Fruit fly (Drosophila melanogaster): ENCODE measurements around the gene MED17.
A peak's percentile ranks its signal among the peaks of the same experiment; 100 is the strongest.

Gene MED17

DNA sequence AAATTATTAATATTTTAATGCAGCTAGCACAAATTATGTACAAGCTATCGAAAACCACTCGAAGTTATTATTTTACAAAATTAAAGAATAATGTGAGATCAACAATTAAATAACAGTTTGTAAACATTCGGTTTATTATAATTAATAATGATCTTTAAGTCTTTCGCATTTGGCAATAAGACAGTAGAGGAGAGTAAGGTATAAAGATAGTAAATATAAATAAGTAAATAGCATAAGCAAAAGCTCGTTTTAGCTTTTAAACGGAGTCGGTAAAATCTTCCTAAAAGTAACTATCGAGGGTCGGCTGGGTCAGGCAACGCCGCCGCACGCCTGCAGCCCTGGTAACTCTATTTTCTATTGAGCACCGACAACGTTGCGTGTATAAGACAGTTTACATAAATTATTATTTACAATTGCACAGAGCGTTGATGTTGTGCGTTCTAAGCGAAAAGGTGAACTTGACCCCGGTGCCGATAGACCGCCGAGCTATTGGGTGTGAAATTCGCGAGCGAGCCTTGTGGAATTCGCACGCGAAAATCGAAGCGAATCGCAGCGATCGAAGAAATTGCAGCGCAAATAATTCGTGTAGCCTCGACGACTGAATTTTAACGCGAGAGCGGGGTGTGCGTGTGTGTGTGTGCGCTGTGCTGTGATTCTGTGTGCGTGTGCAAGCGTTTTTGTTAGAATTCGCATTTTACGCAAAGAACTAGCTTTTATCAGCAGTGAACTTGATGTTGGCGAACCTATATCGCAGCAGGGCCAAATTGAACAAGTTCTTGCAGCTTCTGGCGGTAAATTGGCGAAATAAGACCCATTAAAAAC, 21.2 kb upstream of the MED17 start, which contains the start of gene wrd (continued):
- peak; percentile 49 for TF ChIP-seq CG11504 (tag; optimal IDR thresholded peaks at IDR 0.05)
- TF ChIP-seq CoRest (tag; optimal IDR thresholded peaks at IDR 0.05) = peak; percentile 54
- TF ChIP-seq Gug (GFP tag; IDR thresholded peaks at IDR 0.05) = peak; percentile 51; the same call in 1 of the 4 replicates
- TF ChIP-seq CG7271 (tag; optimal IDR thresholded peaks at IDR 0.05) = no peak
- TF ChIP-seq CG2712 (tag; optimal IDR thresholded peaks at IDR 0.05) = peak; percentile 27
- peak in 1 of 3 experiments; percentile 39 for TF ChIP-seq lola (GFP tag; optimal IDR thresholded peaks at IDR 0.05)
- no peak for TF ChIP-seq CG7786 (GFP tag; optimal IDR thresholded peaks at IDR 0.05)
- TF ChIP-seq sim (GFP tag; IDR thresholded peaks at IDR 0.05) = no peak
- peak; percentile 13 for TF ChIP-seq Fer1 (GFP tag; optimal IDR thresholded peaks at IDR 0.05)
- TF ChIP-seq CG12391 (tag; optimal IDR thresholded peaks at IDR 0.05) = peak; percentile 3
- TF ChIP-seq CG33557 (GFP tag; optimal IDR thresholded peaks at IDR 0.05) = no peak
- peak; percentile 18 for TF ChIP-seq lilli (GFP tag; optimal IDR thresholded peaks at IDR 0.05)
- TF ChIP-seq tup (GFP tag; optimal IDR thresholded peaks at IDR 0.05) = no peak
- no peak for TF ChIP-seq CG17912 (GFP tag; optimal IDR thresholded peaks at IDR 0.05)
- TF ChIP-seq CG18262 (tag; optimal IDR thresholded peaks at IDR 0.05) = peak; percentile 63
- TF ChIP-seq Eip74EF (GFP tag; optimal IDR thresholded peaks at IDR 0.05) = no peak
- TF ChIP-seq ac (GFP tag; optimal IDR thresholded peaks at IDR 0.05) = no peak
- TF ChIP-seq CG4424 (GFP tag; optimal IDR thresholded peaks at IDR 0.05) = peak; percentile 2
- TF ChIP-seq fd96Cb (tag; optimal IDR thresholded peaks at IDR 0.05) = peak; percentile 25
- peak; percentile 38 for TF ChIP-seq CG2120 (GFP tag; optimal IDR thresholded peaks at IDR 0.05)
- peak; percentile 62 for TF ChIP-seq CG13287 (GFP tag; IDR thresholded peaks at IDR 0.05; ENCODE audit: partially characterized antibody)
- TF ChIP-seq CG12155 (GFP tag; optimal IDR thresholded peaks at IDR 0.05) = peak; percentile 24
- TF ChIP-seq kni (GFP tag; optimal IDR thresholded peaks at IDR 0.05) = peak; percentile 6
- TF ChIP-seq Ada2b (GFP tag; IDR thresholded peaks at IDR 0.05) = no peak
- TF ChIP-seq Hr51 (GFP tag; optimal IDR thresholded peaks at IDR 0.05) = peak in 1 of 2 experiments; percentile 40
- peak; percentile 15 for TF ChIP-seq stwl (tag; optimal IDR thresholded peaks at IDR 0.05)
- peak; percentile 32 for TF ChIP-seq Ssrp (tag; optimal IDR thresholded peaks at IDR 0.05)
- peak; percentile 25; the same call in 1 of the 2 replicates for TF ChIP-seq HLH3B (GFP tag; IDR thresholded peaks at IDR 0.05)
- peak; percentile 6 for TF ChIP-seq Dek (tag; optimal IDR thresholded peaks at IDR 0.05)
- peak; percentile 9 for TF ChIP-seq CG10543 (GFP tag; optimal IDR thresholded peaks at IDR 0.05)
- TF ChIP-seq amos (GFP tag; IDR thresholded peaks at IDR 0.05; ENCODE audit: partially characterized antibody) = peak; percentile 17; the same call in 1 of the 2 replicates
- TF ChIP-seq CG12659 (GFP tag; optimal IDR thresholded peaks at IDR 0.05) = peak; percentile 30
- no peak for TF ChIP-seq CG8290 (GFP tag; optimal IDR thresholded peaks at IDR 0.05)
- TF ChIP-seq CG8290 (tag; optimal IDR thresholded peaks at IDR 0.05) = peak in 1 of 2 experiments; percentile 28
- no peak; the same call in none of the 2 replicates for TF ChIP-seq vvl (GFP tag; IDR thresholded peaks at IDR 0.05)
- no peak for TF ChIP-seq CG18599 (GFP tag; optimal IDR thresholded peaks at IDR 0.05)
- TF ChIP-seq prd (optimal IDR thresholded peaks at IDR 0.05) = no peak
- 0 out of 3 replicates have a peak, but pooled peaks have one; percentile 20 for TF ChIP-seq prd (GFP tag; IDR thresholded peaks at IDR 0.05)
- peak; percentile 8 for TF ChIP-seq CG12769 (tag; optimal IDR thresholded peaks at IDR 0.05)
- TF ChIP-seq dimm (GFP tag; IDR thresholded peaks at IDR 0.05) = no peak
- TF ChIP-seq CG9727 (GFP tag; optimal IDR thresholded peaks at IDR 0.05) = peak; percentile 44
- TF ChIP-seq CG13424 (tag; optimal IDR thresholded peaks at IDR 0.05) = peak; percentile 41
- TF ChIP-seq CG9932 (GFP tag; IDR thresholded peaks at IDR 0.05) = peak; percentile 53
- TF ChIP-seq ci (GFP tag; IDR thresholded peaks at IDR 0.05) = 0 out of 3 replicates have a peak, but pooled peaks have one; percentile 7
- TF ChIP-seq CG32767 (GFP tag; IDR thresholded peaks at IDR 0.05) = no peak; the same call in 1 of the 2 replicates
- peak; percentile 39 for TF ChIP-seq nerfin-1 (tag; optimal IDR thresholded peaks at IDR 0.05)
- TF ChIP-seq CG3281 (GFP tag; optimal IDR thresholded peaks at IDR 0.05) = peak; percentile 4
